Fruit fly (Drosophila melanogaster) whole organism, prepupa: Measurements from ENCODE around the gene IFT57.

ENCODE experiments used
- CG15336 ChIP-seq: fragments of 200-800 bp; sonication (Bioruptor generic); IDR thresholded peaks from 2 replicates; pipeline ENCODE4 v1.3.6; 2022; ENCODE audit warnings: missing biosample characterization, missing genetic modification characterization
- OdsH ChIP-seq: fragments of 200-800 bp; sonication (Bioruptor generic); optimal IDR thresholded peaks from 3 replicates; lab custom pipeline; 2016; ENCODE audit warnings: missing biosample characterization, missing genetic modification characterization
- Sox102F ChIP-seq: fragments of 200-800 bp; sonication (Bioruptor generic); optimal IDR thresholded peaks from 2 replicates; lab custom pipeline; 2016; ENCODE audit warnings: missing biosample characterization, mild to moderate bottlenecking, missing genetic modification characterization
- dsx ChIP-seq: fragments of 200-800 bp; optimal IDR thresholded peaks from 3 replicates; lab custom pipeline; 2019; ENCODE audit warnings: missing biosample characterization, mild to moderate bottlenecking, missing genetic modification characterization, moderate library complexity; ENCODE audit not compliant: poor library complexity, severe bottlenecking
- topi ChIP-seq: fragments of 200-800 bp; sonication (Bioruptor generic); optimal IDR thresholded peaks from 3 replicates; lab custom pipeline; 2016; ENCODE audit warnings: missing biosample characterization, missing genetic modification characterization

DNA sequence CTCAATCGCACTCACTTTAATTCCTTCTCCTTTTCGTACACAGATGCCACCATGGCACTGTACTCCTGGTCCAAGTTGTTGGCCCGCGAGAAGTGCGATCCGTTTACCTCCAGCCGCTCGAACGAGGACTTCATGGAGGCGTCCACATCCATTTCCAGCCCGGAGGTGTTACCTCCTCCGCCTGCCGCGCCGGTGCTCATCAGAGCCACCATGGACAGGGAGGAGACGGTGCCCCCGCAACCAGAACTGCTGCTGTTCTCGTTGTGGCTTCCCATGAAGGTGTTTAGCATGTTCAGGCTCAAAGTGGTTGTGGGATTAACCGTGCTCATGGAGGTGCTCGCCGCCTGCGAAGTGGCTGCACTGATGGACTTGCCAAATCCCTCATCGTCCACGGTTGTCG, 35.1 kb upstream of the IFT57 start:
- TF ChIP-seq topi (GFP tag; lab: Kevin White, UChicago) (no peak), CG15336 (GFP tag; lab: Robert Waterston, UW) (no peak), OdsH (GFP tag; lab: Kevin White, UChicago) (no peak), dsx (GFP tag; lab: Kevin White, UChicago) (no peak), Sox102F (no peak)
